Worm (Caenorhabditis elegans) whole organism, late embryonic: Measurements from ENCODE around the gene ncx-8.

Experiments used
- C38D4.7 ChIP-seq: fragments of 200-800 bp; sonication (Bioruptor generic); optimal IDR thresholded peaks from 2 replicates; lab custom pipeline; 2018; ENCODE audit warnings: mild to moderate bottlenecking, missing genetic modification characterization, moderate library complexity, missing compliant biosample characterization
- T23F11.4 ChIP-seq: fragments of 200-800 bp; sonication (Bioruptor generic); optimal IDR thresholded peaks from 2 replicates; lab custom pipeline; 2018; ENCODE audit warnings: mild to moderate bottlenecking, missing genetic modification characterization, missing compliant biosample characterization
- ama-1 ChIP-seq: fragments of 150-350 bp; optimal IDR thresholded peaks from 2 replicates; lab custom pipeline; 2014
- ceh-14 ChIP-seq: sonication (generic microtip); optimal IDR thresholded peaks from 2 replicates; lab custom pipeline; 2016; ENCODE audit warnings: missing genotype, missing genetic modification characterization, missing compliant biosample characterization
- ceh-18 ChIP-seq: sonication (generic microtip); optimal IDR thresholded peaks from 2 replicates; lab custom pipeline; 2016; ENCODE audit warnings: missing genetic modification characterization, missing compliant biosample characterization
- ceh-19 ChIP-seq: fragments of 200-800 bp; sonication (Bioruptor generic); optimal IDR thresholded peaks from 2 replicates; lab custom pipeline; 2018; ENCODE audit warnings: mild to moderate bottlenecking, missing genetic modification characterization, missing compliant biosample characterization
- ceh-22 ChIP-seq: sonication (generic microtip); optimal IDR thresholded peaks from 2 replicates; lab custom pipeline; 2017; ENCODE audit warnings: missing biosample characterization, missing genetic modification characterization
- ceh-34 ChIP-seq: sonication (generic microtip); optimal IDR thresholded peaks from 2 replicates; lab custom pipeline; 2016; ENCODE audit warnings: mild to moderate bottlenecking, missing genetic modification characterization, missing compliant biosample characterization
- ceh-45 ChIP-seq: fragments of 200-800 bp; sonication (Bioruptor generic); IDR thresholded peaks from 2 replicates; pipeline ENCODE4 v1.3.6; 2022; ENCODE audit warnings: missing genetic modification reagents, missing genetic modification characterization, missing compliant biosample characterization
- ceh-6 ChIP-seq: fragments of 200-800 bp; sonication (Bioruptor generic); optimal IDR thresholded peaks from 2 replicates; lab custom pipeline; 2018; ENCODE audit warnings: mild to moderate bottlenecking, missing genetic modification characterization, missing compliant biosample characterization
- che-1 ChIP-seq: sonication (generic microtip); optimal IDR thresholded peaks from 2 replicates; lab custom pipeline; 2016; ENCODE audit warnings: mild to moderate bottlenecking, missing genetic modification characterization, missing compliant biosample characterization
- dve-1 ChIP-seq: sonication (generic microtip); optimal IDR thresholded peaks from 2 replicates; lab custom pipeline; 2017; ENCODE audit warnings: antibody characterized with exemption, mild to moderate bottlenecking, missing genetic modification characterization, missing compliant biosample characterization
- elt-2 ChIP-seq: sonication (generic microtip); optimal IDR thresholded peaks from 2 replicates; lab custom pipeline; 2016; ENCODE audit warnings: missing genetic modification reagents, missing genetic modification characterization, missing compliant biosample characterization
- ets-4 ChIP-seq: sonication (generic microtip); optimal IDR thresholded peaks from 2 replicates; lab custom pipeline; 2016; ENCODE audit warnings: missing genetic modification characterization, missing compliant biosample characterization
- eyg-1 ChIP-seq: sonication (generic microtip); optimal IDR thresholded peaks from 2 replicates; lab custom pipeline; 2016; ENCODE audit warnings: missing genotype, missing genetic modification characterization, missing compliant biosample characterization
- fkh-10 ChIP-seq: fragments of 150-350 bp; optimal IDR thresholded peaks from 2 replicates; lab custom pipeline; 2014; ENCODE audit warnings: missing biosample characterization, missing genetic modification reagents, missing genetic modification characterization
- gmeb-2 ChIP-seq: sonication (generic microtip); optimal IDR thresholded peaks from 2 replicates; lab custom pipeline; 2016; ENCODE audit warnings: missing genetic modification characterization, inconsistent platforms, missing compliant biosample characterization
- hlh-15 ChIP-seq: sonication (generic microtip); optimal IDR thresholded peaks from 2 replicates; lab custom pipeline; 2016; ENCODE audit warnings: missing genetic modification characterization, missing compliant biosample characterization
- hlh-30 ChIP-seq: sonication (generic microtip); optimal IDR thresholded peaks from 2 replicates; lab custom pipeline; 2017; ENCODE audit warnings: antibody characterized with exemption, missing genetic modification characterization, missing compliant biosample characterization; ENCODE audit not compliant: insufficient read depth
- hlh-6 ChIP-seq: sonication (generic microtip); optimal IDR thresholded peaks from 2 replicates; lab custom pipeline; 2016; ENCODE audit warnings: missing genotype, missing genetic modification characterization, missing compliant biosample characterization
- lim-6 ChIP-seq: sonication (generic microtip); optimal IDR thresholded peaks from 2 replicates; lab custom pipeline; 2016; ENCODE audit warnings: missing genetic modification characterization, missing compliant biosample characterization
- lin-11 ChIP-seq: fragments of 200-800 bp; sonication (Bioruptor generic); optimal IDR thresholded peaks from 2 replicates; lab custom pipeline; 2018; ENCODE audit warnings: mild to moderate bottlenecking, missing genetic modification characterization, missing compliant biosample characterization
- madf-2 ChIP-seq: sonication (generic microtip); optimal IDR thresholded peaks from 2 replicates; lab custom pipeline; 2017; ENCODE audit warnings: missing genetic modification characterization, missing compliant biosample characterization
- mec-3 ChIP-seq: sonication (generic microtip); optimal IDR thresholded peaks from 2 replicates; lab custom pipeline; 2016; ENCODE audit warnings: borderline replicate concordance, missing genetic modification characterization, missing compliant biosample characterization
- nfya-1 ChIP-seq: sonication (generic microtip); optimal IDR thresholded peaks from 2 replicates; lab custom pipeline; 2017; ENCODE audit warnings: missing genetic modification characterization, mild to moderate bottlenecking, missing compliant biosample characterization, antibody characterized with exemption, moderate library complexity
- nhr-11 ChIP-seq: fragments of 150-350 bp; optimal IDR thresholded peaks from 2 replicates; lab custom pipeline; 2014; ENCODE audit warnings: missing biosample characterization, missing genetic modification characterization
- npax-4 ChIP-seq: sonication (generic microtip); optimal IDR thresholded peaks from 2 replicates; lab custom pipeline; 2016; ENCODE audit warnings: missing genetic modification characterization, missing compliant biosample characterization
- pag-3 ChIP-seq: sonication (generic microtip); optimal IDR thresholded peaks from 2 replicates; lab custom pipeline; 2016; ENCODE audit warnings: missing compliant biosample characterization, missing genetic modification characterization, borderline replicate concordance
- pax-1 ChIP-seq: fragments of 150-350 bp; optimal IDR thresholded peaks from 2 replicates; lab custom pipeline; 2014; ENCODE audit warnings: missing biosample characterization, missing genetic modification characterization
- pha-2 ChIP-seq: sonication (generic microtip); optimal IDR thresholded peaks from 2 replicates; lab custom pipeline; 2017; ENCODE audit warnings: mild to moderate bottlenecking, missing genetic modification characterization, missing compliant biosample characterization
- pqm-1 ChIP-seq: sonication (generic microtip); optimal IDR thresholded peaks from 2 replicates; lab custom pipeline; 2016; ENCODE audit warnings: missing genetic modification characterization, missing compliant biosample characterization
- rnt-1 ChIP-seq: sonication (generic microtip); optimal IDR thresholded peaks from 2 replicates; lab custom pipeline; 2016; ENCODE audit warnings: missing genetic modification characterization, missing compliant biosample characterization
- sox-2 ChIP-seq: fragments of 200-800 bp; sonication (Bioruptor generic); IDR thresholded peaks from 2 replicates; pipeline ENCODE4 v1.3.6; 2022; ENCODE audit warnings: missing genetic modification reagents, missing genetic modification characterization, missing compliant biosample characterization
- sox-4 ChIP-seq: sonication (generic microtip); optimal IDR thresholded peaks from 2 replicates; lab custom pipeline; 2017; ENCODE audit warnings: mild to moderate bottlenecking, missing genetic modification characterization, inconsistent platforms, missing compliant biosample characterization
- tbx-7 ChIP-seq: sonication (generic microtip); optimal IDR thresholded peaks from 2 replicates; lab custom pipeline; 2016; ENCODE audit warnings: missing genotype, missing genetic modification characterization, missing compliant biosample characterization
- ttx-3 ChIP-seq: sonication (generic microtip); optimal IDR thresholded peaks from 2 replicates; lab custom pipeline; 2016; ENCODE audit warnings: missing genetic modification reagents, missing genetic modification characterization, missing compliant biosample characterization
- unc-86 ChIP-seq: sonication (generic microtip); optimal IDR thresholded peaks from 2 replicates; lab custom pipeline; 2016; ENCODE audit warnings: missing genetic modification characterization, missing compliant biosample characterization
- ztf-16 ChIP-seq: sonication (generic microtip); optimal IDR thresholded peaks from 2 replicates; lab custom pipeline; 2017; ENCODE audit warnings: missing genetic modification characterization, missing compliant biosample characterization

Gene ncx-8

DNA sequence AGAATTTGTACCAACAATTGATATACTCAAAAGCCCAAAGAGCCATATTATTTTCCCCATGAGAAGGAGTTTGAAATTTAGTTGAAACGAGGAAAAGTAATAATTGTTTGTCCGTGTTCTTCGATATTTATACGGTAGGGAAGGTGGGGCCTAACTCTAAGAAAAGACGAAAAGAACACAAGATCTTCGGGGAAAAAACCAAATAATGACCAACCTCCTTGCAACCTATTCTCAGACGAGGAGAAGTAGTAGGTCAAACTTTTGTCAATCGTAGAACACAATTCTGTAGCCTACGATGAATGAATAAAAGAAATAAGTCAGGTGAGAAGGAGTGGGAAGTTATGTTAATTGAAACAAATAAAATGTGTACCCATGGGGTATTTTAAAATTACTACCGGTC is at the start of gene ncx-8:
Gene ncx-8, minus strand, starts transcription at position 101 of the 400 bp plus-strand sequence.
- TF ChIP-seq T23F11.4 (GFP tag; lab: Kevin White, UChicago) (no peak), eyg-1 (no peak), madf-2 (no peak), ets-4 (tag; lab: Kevin White, UChicago) (no peak), pax-1 (tag; lab: Kevin White, UChicago) (no peak), elt-2 (no peak), C38D4.7 (GFP tag; lab: Kevin White, UChicago) (no peak), fkh-10 (GFP tag; lab: Kevin White, UChicago) (no peak), pqm-1 (tag; lab: Kevin White, UChicago) (no peak), ceh-14 (tag; lab: Kevin White, UChicago) (no peak), ceh-19 (GFP tag; lab: Kevin White, UChicago) (no peak), hlh-6 (no peak), ttx-3 (tag; lab: Kevin White, UChicago) (no peak), rnt-1 (tag; lab: Kevin White, UChicago) (no peak), lin-11 (tag; lab: Kevin White, UChicago) (no peak), lim-6 (no peak)

DNA sequence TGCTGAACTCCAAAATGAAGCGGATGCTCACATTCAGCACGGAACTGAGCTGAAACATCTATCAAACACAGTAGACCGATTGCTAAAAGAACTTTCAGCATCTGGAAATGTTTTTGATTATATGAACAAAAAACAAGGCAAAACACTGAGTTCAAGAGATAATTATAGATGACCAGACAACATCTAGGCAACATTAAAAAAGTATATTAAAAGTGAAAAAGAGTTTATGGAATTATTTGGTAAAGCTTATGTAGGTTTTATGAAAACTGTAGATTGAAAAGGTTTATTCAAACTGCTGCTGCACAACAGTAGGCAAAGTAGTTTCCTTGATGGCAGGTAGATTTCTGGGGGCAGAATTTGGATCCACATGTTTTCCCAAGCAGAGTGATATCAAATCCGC is 49.4 kb upstream of the ncx-8 start, which contains the start of gene K11D12.7:
Gene K11D12.7, minus strand, starts transcription at position 101 of the 400 bp plus-strand sequence.
- TF ChIP-seq sox-4 (no peak), pha-2 (tag; lab: Kevin White, UChicago) (no peak), madf-2 (no peak), tbx-7 (tag; lab: Kevin White, UChicago) (no peak), che-1 (tag; lab: Kevin White, UChicago) (no peak), unc-86 (tag; lab: Kevin White, UChicago) (no peak), ama-1 (lab: Kevin White, UChicago) (no peak)
- TF ChIP-seq, all 69 proteins: peak for 0

DNA sequence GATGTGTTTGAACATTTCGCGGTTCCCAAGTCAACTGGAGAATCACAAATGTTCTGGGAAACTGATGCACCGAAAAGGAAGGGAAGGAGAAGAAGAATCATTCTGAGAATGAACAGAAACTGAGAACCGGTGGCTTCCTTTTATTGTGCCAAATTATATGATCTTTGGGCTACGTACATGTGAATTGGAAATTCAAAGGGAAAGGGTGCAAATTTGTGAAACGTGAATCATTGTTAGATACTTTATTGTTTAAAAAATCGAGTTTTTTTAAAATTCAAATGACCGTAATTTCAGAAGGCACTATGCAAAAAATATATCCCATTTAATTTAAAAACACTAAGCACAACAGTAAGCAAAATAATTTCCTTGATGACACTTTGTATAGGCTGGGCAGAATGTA is 48.1 kb upstream of the ncx-8 start, which contains the start of gene K11D12.6:
Gene K11D12.6, minus strand, starts transcription at position 101 of the 400 bp plus-strand sequence.
- no peak for TF ChIP-seq ceh-22 (tag; lab: Kevin White, UChicago)
- TF ChIP-seq mec-3 (tag; lab: Kevin White, UChicago), result no peak
- no peak for TF ChIP-seq hlh-6
- TF ChIP-seq sox-2 (GFP tag; lab: Robert Waterston, UW), result no peak
- TF ChIP-seq ceh-34, result no peak
- no peak for TF ChIP-seq pha-2 (tag; lab: Kevin White, UChicago)
- no peak for TF ChIP-seq ama-1 (lab: Kevin White, UChicago)
- TF ChIP-seq nfya-1, result no peak
- no peak for TF ChIP-seq madf-2
- TF ChIP-seq fkh-10 (GFP tag; lab: Kevin White, UChicago), result no peak
- TF ChIP-seq npax-4 (tag; lab: Kevin White, UChicago), result no peak
- no peak for TF ChIP-seq ceh-14 (tag; lab: Kevin White, UChicago)
- no peak for TF ChIP-seq gmeb-2 (tag; lab: Kevin White, UChicago)
- TF ChIP-seq C38D4.7 (GFP tag; lab: Kevin White, UChicago), result no peak
- TF ChIP-seq ceh-6 (GFP tag; lab: Kevin White, UChicago), result no peak
- TF ChIP-seq hlh-15 (tag; lab: Kevin White, UChicago), result no peak
- TF ChIP-seq ztf-16 (tag; lab: Kevin White, UChicago), result no peak
- no peak for TF ChIP-seq hlh-30 (tag; lab: Kevin White, UChicago)
- TF ChIP-seq ceh-45, result no peak
- TF ChIP-seq, all 69 proteins: peak for 0

DNA sequence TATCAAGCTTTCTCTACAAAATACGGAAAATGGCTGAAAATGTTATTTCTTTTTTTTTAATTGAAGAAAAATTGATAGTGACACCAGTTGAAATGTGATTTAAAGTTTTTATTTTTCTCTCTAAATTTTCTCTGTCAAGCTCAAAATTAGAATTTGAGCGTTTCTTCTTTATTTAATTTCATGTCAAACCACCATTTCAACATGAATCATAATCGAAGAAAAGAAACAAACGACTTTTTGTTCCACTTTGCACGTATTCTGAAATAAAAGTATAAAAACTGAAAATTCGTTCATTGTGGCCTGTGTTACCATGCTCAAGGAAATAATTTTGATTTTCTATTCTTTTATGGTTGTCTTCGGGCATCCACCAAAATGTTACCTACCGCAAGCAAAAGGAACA is 46.1 kb upstream of the ncx-8 start, which contains the start of gene K11D12.13:
Gene K11D12.13, plus strand, starts transcription at position 301 of the 400 bp plus-strand sequence.
- TF ChIP-seq sox-2 (GFP tag; lab: Robert Waterston, UW), result no peak
- no peak for TF ChIP-seq pag-3 (tag; lab: Kevin White, UChicago)
- no peak for TF ChIP-seq dve-1 (tag; lab: Kevin White, UChicago)
- no peak for TF ChIP-seq ceh-18 (tag; lab: Kevin White, UChicago)
- TF ChIP-seq nhr-11, result no peak
